Worm (Caenorhabditis elegans): ENCODE measurements around the gene C50F4.9.

The C50F4.9 gene

ce11 chrV:9524099-9524498, at the start of gene C50F4.9:
Gene C50F4.9 (minus strand): TSS chrV:9524199.
- TF ChIP-seq tab-1 (GFP tag; IDR thresholded peaks at IDR 0.05) = no peak
- TF ChIP-seq flt-1 (GFP tag; IDR thresholded peaks at IDR 0.05) = no peak
- TF ChIP-seq med-1 (GFP tag; optimal IDR thresholded peaks at IDR 0.05; ENCODE audit: insufficient read depth) = no peak
- TF ChIP-seq klf-2 (GFP tag; conservative IDR thresholded peaks at IDR 0.05) = no peak
- no peak for TF ChIP-seq ztf-23 (GFP tag; IDR thresholded peaks at IDR 0.05)
- TF ChIP-seq T22C8.4 (GFP tag; IDR thresholded peaks at IDR 0.05) = no peak
- no peak for TF ChIP-seq cog-1 (tag; optimal IDR thresholded peaks at IDR 0.05)
- no peak for TF ChIP-seq ref-1 (GFP tag; conservative IDR thresholded peaks at IDR 0.05)
- no peak for TF ChIP-seq ztf-29 (GFP tag; IDR thresholded peaks at IDR 0.05)

- no peak for TF ChIP-seq flt-1 (GFP tag; IDR thresholded peaks at IDR 0.05)
- no peak for TF ChIP-seq ztf-29 (GFP tag; IDR thresholded peaks at IDR 0.05)
- no peak for TF ChIP-seq klf-2 (GFP tag; conservative IDR thresholded peaks at IDR 0.05)
- no peak for TF ChIP-seq ref-1 (GFP tag; conservative IDR thresholded peaks at IDR 0.05)
- TF ChIP-seq T22C8.4 (GFP tag; IDR thresholded peaks at IDR 0.05) = no peak
- TF ChIP-seq ztf-23 (GFP tag; IDR thresholded peaks at IDR 0.05) = no peak
- no peak for TF ChIP-seq med-1 (GFP tag; optimal IDR thresholded peaks at IDR 0.05; ENCODE audit: insufficient read depth)
- no peak for TF ChIP-seq tab-1 (GFP tag; IDR thresholded peaks at IDR 0.05)
- TF ChIP-seq cog-1 (tag; optimal IDR thresholded peaks at IDR 0.05) = no peak
Measured at ce11 chrV:9571673-9572072, 47.7 kb upstream of the C50F4.9 start.

- TF ChIP-seq ref-1 (GFP tag; conservative IDR thresholded peaks at IDR 0.05) = no peak
- TF ChIP-seq T22C8.4 (GFP tag; IDR thresholded peaks at IDR 0.05) = no peak
- TF ChIP-seq klf-2 (GFP tag; conservative IDR thresholded peaks at IDR 0.05) = no peak
- TF ChIP-seq ztf-23 (GFP tag; IDR thresholded peaks at IDR 0.05) = no peak
- TF ChIP-seq med-1 (GFP tag; optimal IDR thresholded peaks at IDR 0.05; ENCODE audit: insufficient read depth) = no peak
- no peak for TF ChIP-seq cog-1 (tag; optimal IDR thresholded peaks at IDR 0.05)
- no peak for TF ChIP-seq flt-1 (GFP tag; IDR thresholded peaks at IDR 0.05)
- TF ChIP-seq ztf-29 (GFP tag; IDR thresholded peaks at IDR 0.05) = no peak
- TF ChIP-seq tab-1 (GFP tag; IDR thresholded peaks at IDR 0.05) = no peak
Measured at ce11 chrV:9571056-9571455, 47.1 kb upstream of the C50F4.9 start.

- no peak for TF ChIP-seq flt-1 (GFP tag; IDR thresholded peaks at IDR 0.05)
- no peak for TF ChIP-seq ref-1 (GFP tag; conservative IDR thresholded peaks at IDR 0.05)
- TF ChIP-seq tab-1 (GFP tag; IDR thresholded peaks at IDR 0.05) = no peak
- TF ChIP-seq ztf-23 (GFP tag; IDR thresholded peaks at IDR 0.05) = no peak
- no peak for TF ChIP-seq T22C8.4 (GFP tag; IDR thresholded peaks at IDR 0.05)
- TF ChIP-seq med-1 (GFP tag; optimal IDR thresholded peaks at IDR 0.05; ENCODE audit: insufficient read depth) = no peak
Measured at ce11 chrV:9570197-9570596, 46.2 kb upstream of the C50F4.9 start, which contains the start of gene F25B3.5. Gene F25B3.5 (minus strand): TSS chrV:9570297.

ce11 chrV:9568707-9569106, 44.7 kb upstream of the C50F4.9 start, which contains the start of gene F25B3.4:
Gene F25B3.4 (minus strand): TSS chrV:9568807.
- TF ChIP-seq tab-1 (GFP tag; IDR thresholded peaks at IDR 0.05) (no peak), flt-1 (GFP tag; IDR thresholded peaks at IDR 0.05) (no peak), med-1 (GFP tag; optimal IDR thresholded peaks at IDR 0.05; ENCODE audit: insufficient read depth) (no peak), klf-2 (GFP tag; conservative IDR thresholded peaks at IDR 0.05) (no peak), cog-1 (tag; optimal IDR thresholded peaks at IDR 0.05) (no peak), ref-1 (GFP tag; conservative IDR thresholded peaks at IDR 0.05) (no peak), ztf-23 (GFP tag; IDR thresholded peaks at IDR 0.05) (no peak), T22C8.4 (GFP tag; IDR thresholded peaks at IDR 0.05) (no peak), ztf-29 (GFP tag; IDR thresholded peaks at IDR 0.05) (no peak)

- no peak for TF ChIP-seq ztf-29 (GFP tag; IDR thresholded peaks at IDR 0.05)
- no peak for TF ChIP-seq ref-1 (GFP tag; conservative IDR thresholded peaks at IDR 0.05)
- no peak for TF ChIP-seq ztf-23 (GFP tag; IDR thresholded peaks at IDR 0.05)
- no peak for TF ChIP-seq T22C8.4 (GFP tag; IDR thresholded peaks at IDR 0.05)
- TF ChIP-seq tab-1 (GFP tag; IDR thresholded peaks at IDR 0.05) = no peak
Measured at ce11 chrV:9563585-9563984, 39.6 kb upstream of the C50F4.9 start.

ce11 chrV:9561624-9562179, 37.7 kb upstream of the C50F4.9 start, which contains the start of gene rgef-1:
Gene rgef-1 (minus strand): TSS chrV:9561674.
- TF ChIP-seq ztf-23 (GFP tag; IDR thresholded peaks at IDR 0.05) (peak; percentile 34; the same call in 1 of the 2 replicates), flt-1 (GFP tag; IDR thresholded peaks at IDR 0.05) (no peak), cog-1 (tag; optimal IDR thresholded peaks at IDR 0.05) (no peak)

ce11 chrV:9556668-9557067, 32.7 kb upstream of the C50F4.9 start:
- TF ChIP-seq med-1 (GFP tag; optimal IDR thresholded peaks at IDR 0.05; ENCODE audit: insufficient read depth) = no peak
- TF ChIP-seq klf-2 (GFP tag; conservative IDR thresholded peaks at IDR 0.05) = no peak
- TF ChIP-seq tab-1 (GFP tag; IDR thresholded peaks at IDR 0.05) = no peak
- TF ChIP-seq T22C8.4 (GFP tag; IDR thresholded peaks at IDR 0.05) = no peak
- no peak for TF ChIP-seq ztf-29 (GFP tag; IDR thresholded peaks at IDR 0.05)
- no peak for TF ChIP-seq flt-1 (GFP tag; IDR thresholded peaks at IDR 0.05)
- no peak for TF ChIP-seq ref-1 (GFP tag; conservative IDR thresholded peaks at IDR 0.05)
- TF ChIP-seq ztf-23 (GFP tag; IDR thresholded peaks at IDR 0.05) = no peak
- TF ChIP-seq cog-1 (tag; optimal IDR thresholded peaks at IDR 0.05) = no peak

- TF ChIP-seq ref-1 (GFP tag; conservative IDR thresholded peaks at IDR 0.05) (no peak), ztf-23 (GFP tag; IDR thresholded peaks at IDR 0.05) (no peak), med-1 (GFP tag; optimal IDR thresholded peaks at IDR 0.05; ENCODE audit: insufficient read depth) (no peak), klf-2 (GFP tag; conservative IDR thresholded peaks at IDR 0.05) (no peak), cog-1 (tag; optimal IDR thresholded peaks at IDR 0.05) (no peak), T22C8.4 (GFP tag; IDR thresholded peaks at IDR 0.05) (no peak), ztf-29 (GFP tag; IDR thresholded peaks at IDR 0.05) (no peak), flt-1 (GFP tag; IDR thresholded peaks at IDR 0.05) (no peak), tab-1 (GFP tag; IDR thresholded peaks at IDR 0.05) (no peak)
Measured at ce11 chrV:9550313-9550712, 26.3 kb upstream of the C50F4.9 start, which contains the start of gene ehbp-1. Gene ehbp-1 (plus strand): TSS chrV:9550644.

- TF ChIP-seq med-1 (GFP tag; optimal IDR thresholded peaks at IDR 0.05; ENCODE audit: insufficient read depth) (no peak), cog-1 (tag; optimal IDR thresholded peaks at IDR 0.05) (peak; percentile 23)
Measured at ce11 chrV:9549459-9549858, 25.5 kb upstream of the C50F4.9 start, which contains the start of gene nstp-10. Gene nstp-10 (minus strand): TSS chrV:9549836.
